Worm (Caenorhabditis elegans) whole organism, young adult: ENCODE measurements around the gene igcm-4.
A peak's percentile ranks its signal among the peaks of the same experiment; 100 is the strongest.
"Not testable (repeated sequence)": the region's sequence is repeated elsewhere in the genome, so short reads cannot be mapped to it uniquely, and the experiment has no call there.

Experiments used
- F10E7.11 ChIP-seq: sonication (generic microtip); optimal IDR thresholded peaks from 2 replicates; lab custom pipeline; 2017; ENCODE audit warnings: mild to moderate bottlenecking, missing genetic modification characterization, moderate library complexity, missing compliant biosample characterization
- bed-1 ChIP-seq: fragments of 200-800 bp; sonication (Bioruptor generic); IDR thresholded peaks from 2 replicates; pipeline ENCODE4 v1.3.6; 2022; ENCODE audit warnings: missing genetic modification reagents, missing genetic modification characterization, missing compliant biosample characterization
- cebp-1 ChIP-seq, 2 experiments: fragments of 200-800 bp in 1 of 2; sonication (Bioruptor generic) in 1 of 2; sonication (generic microtip) in 1 of 2; IDR thresholded peaks in 1 of 2; optimal IDR thresholded peaks in 1 of 2; 2 replicates each; pipeline versions ENCODE4 v1.3.6 to Lab custom; 2017 to 2022; ENCODE audit warnings: missing compliant biosample characterization in 2 of 2, missing genetic modification characterization in 2 of 2, mild to moderate bottlenecking in 1 of 2, missing genetic modification reagents in 1 of 2, moderate library complexity in 1 of 2
- cebp-2 ChIP-seq: fragments of 200-800 bp; sonication (Bioruptor generic); IDR thresholded peaks from 2 replicates; pipeline ENCODE4 v1.3.6; 2022; ENCODE audit warnings: missing genetic modification characterization, missing compliant biosample characterization
- ceh-79 ChIP-seq: sonication (generic microtip); optimal IDR thresholded peaks from 2 replicates; lab custom pipeline; 2017; ENCODE audit warnings: mild to moderate bottlenecking, missing genetic modification characterization, missing compliant biosample characterization
- hmg-20 ChIP-seq: fragments of 200-800 bp; sonication (Bioruptor generic); IDR thresholded peaks from 2 replicates; pipeline ENCODE4 v1.3.6; 2022; ENCODE audit warnings: missing genetic modification reagents, missing genetic modification characterization, missing compliant biosample characterization
- madf-6 ChIP-seq: fragments of 200-800 bp; sonication (Bioruptor generic); IDR thresholded peaks from 2 replicates; pipeline ENCODE4 v1.3.6; 2022; ENCODE audit warnings: missing genetic modification reagents, missing genetic modification characterization, missing compliant biosample characterization
- nhr-80 ChIP-seq: sonication (generic microtip); optimal IDR thresholded peaks from 2 replicates; lab custom pipeline; 2016; ENCODE audit warnings: missing genetic modification characterization, missing compliant biosample characterization
- snpc-4 ChIP-seq, 5 experiments: fragments of 150-350 bp in 1 of 5; sonication (generic microtip) in 4 of 5; optimal IDR thresholded peaks; 2 replicates each; lab custom pipeline; 2014 to 2018; ENCODE audit warnings: missing genetic modification characterization in 5 of 5, missing biosample characterization in 3 of 5, antibody characterized with exemption in 2 of 5, mild to moderate bottlenecking in 2 of 5, missing compliant biosample characterization in 2 of 5, missing genotype in 2 of 5, moderate library complexity in 2 of 5, missing genetic modification reagents in 1 of 5

ce11 chrX:2025405-2025804 lies 20.8 kb downstream of the igcm-4 start:
- TF ChIP-seq ceh-79 (tag; lab: Kevin White, UChicago); F10E7.11 (tag; lab: Kevin White, UChicago); cebp-2; snpc-4 (GFP tag; optimal IDR thresholded peaks at IDR 0.05; lab: Kevin White, UChicago); snpc-4 (tag; optimal IDR thresholded peaks at IDR 0.05; lab: Kevin White, UChicago); cebp-1 (GFP tag; IDR thresholded peaks at IDR 0.05; lab: Robert Waterston, UW); cebp-1 (tag; optimal IDR thresholded peaks at IDR 0.05; lab: Kevin White, UChicago); bed-1 (GFP tag; lab: Robert Waterston, UW); hmg-20 (GFP tag; lab: Robert Waterston, UW); madf-6 (GFP tag; lab: Robert Waterston, UW): not testable (repeated sequence)
- TF ChIP-seq nhr-80 (tag; lab: Kevin White, UChicago) = peak; percentile 59
